Fruit fly (Drosophila melanogaster): Measurements from ENCODE around the gene CG13083.

CG13083 gene

DNA sequence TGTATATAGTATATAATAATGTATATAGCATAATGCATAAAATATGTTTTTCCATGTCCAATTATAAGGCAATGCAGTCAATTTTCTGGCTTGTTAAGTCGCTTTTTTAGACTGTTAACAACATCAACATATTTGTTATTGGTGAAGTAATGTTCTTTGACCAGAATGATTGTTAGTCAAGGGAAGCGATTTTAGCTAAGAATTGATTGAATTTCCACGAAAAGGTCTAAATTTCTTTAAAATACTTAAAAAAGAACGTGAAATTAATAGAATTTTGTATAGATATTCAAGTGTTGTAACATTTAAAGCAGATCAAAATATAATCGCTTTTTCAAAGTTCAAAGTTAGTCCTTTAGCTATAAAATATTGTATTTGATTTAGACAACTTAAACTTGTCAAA is 23.9 kb upstream of the CG13083 start:
- TF ChIP-seq CG15336 (GFP tag; IDR thresholded peaks at IDR 0.05), result no peak
- no peak for TF ChIP-seq CG6792 (GFP tag; optimal IDR thresholded peaks at IDR 0.05)
- TF ChIP-seq CG32006 (GFP tag; optimal IDR thresholded peaks at IDR 0.05), result peak; percentile 75
- TF ChIP-seq eg (GFP tag; IDR thresholded peaks at IDR 0.05), result no peak
- no peak for TF ChIP-seq Hr39 (GFP tag; optimal IDR thresholded peaks at IDR 0.05)
- TF ChIP-seq dsx (GFP tag; optimal IDR thresholded peaks at IDR 0.05; ENCODE audit: poor library complexity, severe bottlenecking), result no peak
- no peak for TF ChIP-seq CG6808 (GFP tag; optimal IDR thresholded peaks at IDR 0.05)
- no peak for TF ChIP-seq Blimp-1 (GFP tag; optimal IDR thresholded peaks at IDR 0.05)
- TF ChIP-seq CG1621 (tag; optimal IDR thresholded peaks at IDR 0.05), result no peak
- TF ChIP-seq OdsH (GFP tag; optimal IDR thresholded peaks at IDR 0.05), result peak; percentile 17
- no peak for TF ChIP-seq fd85E (GFP tag; optimal IDR thresholded peaks at IDR 0.05)
- TF ChIP-seq achi (GFP tag; optimal IDR thresholded peaks at IDR 0.05), result no peak
- TF ChIP-seq CG8632 (GFP tag; optimal IDR thresholded peaks at IDR 0.05), result no peak
- TF ChIP-seq CG11762 (GFP tag; optimal IDR thresholded peaks at IDR 0.05; ENCODE audit: insufficient read depth), result no peak
- no peak for TF ChIP-seq CG34406 (GFP tag; optimal IDR thresholded peaks at IDR 0.05)
- TF ChIP-seq Smox (GFP tag; optimal IDR thresholded peaks at IDR 0.05), result no peak
- no peak for TF ChIP-seq CG10669 (GFP tag; optimal IDR thresholded peaks at IDR 0.05)
- no peak for TF ChIP-seq Ets96B (tag; optimal IDR thresholded peaks at IDR 0.05)
- TF ChIP-seq lz (GFP tag; optimal IDR thresholded peaks at IDR 0.05), result no peak
- TF ChIP-seq Sox15 (GFP tag; optimal IDR thresholded peaks at IDR 0.05), result no peak
- peak; percentile 1 for TF ChIP-seq pdm3 (GFP tag; optimal IDR thresholded peaks at IDR 0.05)
- TF ChIP-seq Eip75B (GFP tag; optimal IDR thresholded peaks at IDR 0.05), result no peak
- TF ChIP-seq net (GFP tag; optimal IDR thresholded peaks at IDR 0.05), result no peak
- no peak for TF ChIP-seq CG31627 (GFP tag; optimal IDR thresholded peaks at IDR 0.05)
- TF ChIP-seq Lpt (GFP tag; optimal IDR thresholded peaks at IDR 0.05), result no peak
- TF ChIP-seq Eip93F (GFP tag; optimal IDR thresholded peaks at IDR 0.05), result no peak
- no peak for TF ChIP-seq CG11294 (GFP tag; IDR thresholded peaks at IDR 0.05)
- TF ChIP-seq Hr4 (GFP tag; optimal IDR thresholded peaks at IDR 0.05), result peak; percentile 9
- no peak for TF ChIP-seq Gug (GFP tag; IDR thresholded peaks at IDR 0.05)
- peak; percentile 24 for TF ChIP-seq CG10631 (GFP tag; optimal IDR thresholded peaks at IDR 0.05)
- no peak for TF ChIP-seq CG16779 (tag; optimal IDR thresholded peaks at IDR 0.05)
- no peak for TF ChIP-seq vri (GFP tag; optimal IDR thresholded peaks at IDR 0.05)
- no peak for TF ChIP-seq Sox102F (GFP tag; optimal IDR thresholded peaks at IDR 0.05)
- no peak for TF ChIP-seq cyc (GFP tag; optimal IDR thresholded peaks at IDR 0.05)
- TF ChIP-seq CG6854 (GFP tag; optimal IDR thresholded peaks at IDR 0.05), result no peak
- TF ChIP-seq acj6 (GFP tag; optimal IDR thresholded peaks at IDR 0.05), result no peak
- TF ChIP-seq CG6163 (GFP tag; IDR thresholded peaks at IDR 0.05), result no peak
- TF ChIP-seq dac (GFP tag; optimal IDR thresholded peaks at IDR 0.05), result no peak
- TF ChIP-seq fkh (GFP tag; optimal IDR thresholded peaks at IDR 0.05), result no peak
- TF ChIP-seq CG7368 (GFP tag; optimal IDR thresholded peaks at IDR 0.05), result no peak
- no peak for TF ChIP-seq CG9139 (GFP tag; optimal IDR thresholded peaks at IDR 0.05)
- peak; percentile 58 for TF ChIP-seq CG4318 (GFP tag; optimal IDR thresholded peaks at IDR 0.05)
- TF ChIP-seq topi (GFP tag; optimal IDR thresholded peaks at IDR 0.05), result no peak
- TF ChIP-seq salr (GFP tag; optimal IDR thresholded peaks at IDR 0.05), result peak in 1 of 2 experiments; percentile 36
- TF ChIP-seq Met (GFP tag; optimal IDR thresholded peaks at IDR 0.05), result no peak
- TF ChIP-seq Hr38 (GFP tag; optimal IDR thresholded peaks at IDR 0.05), result no peak
- TF ChIP-seq spab (GFP tag; optimal IDR thresholded peaks at IDR 0.05), result peak; percentile 0
- TF ChIP-seq CG8119 (GFP tag; IDR thresholded peaks at IDR 0.05), result no peak
- peak; percentile 10 for TF ChIP-seq CG3032 (tag; optimal IDR thresholded peaks at IDR 0.05)
- TF ChIP-seq Eip78C (GFP tag), result peak; percentile 84
- TF ChIP-seq CG6276 (GFP tag; optimal IDR thresholded peaks at IDR 0.05), result peak; percentile 52
- TF ChIP-seq CG8319 (GFP tag; optimal IDR thresholded peaks at IDR 0.05), result no peak
- TF ChIP-seq Sox14 (GFP tag; optimal IDR thresholded peaks at IDR 0.05), result peak; percentile 0
- TF ChIP-seq svp (GFP tag), result peak; percentile 48
